Fruit fly (Drosophila melanogaster): Measurements from ENCODE around the gene CG42764.

Gene CG42764

dm6 chr3L:20471499-20472313, 5.9 kb upstream of the CG42764 start:
- TF ChIP-seq Sin3A (optimal IDR thresholded peaks at IDR 0.05) (no peak), h (optimal IDR thresholded peaks at IDR 0.05) (no peak), psq (optimal IDR thresholded peaks at IDR 0.05) (no peak), insv (optimal IDR thresholded peaks at IDR 0.05) (no peak), Myc (optimal IDR thresholded peaks at IDR 0.05) (no peak), ttk (optimal IDR thresholded peaks at IDR 0.05) (no peak)

- TF ChIP-seq Myc (optimal IDR thresholded peaks at IDR 0.05) = no peak
- no peak for TF ChIP-seq psq (optimal IDR thresholded peaks at IDR 0.05)
- TF ChIP-seq Sin3A (optimal IDR thresholded peaks at IDR 0.05) = no peak
- TF ChIP-seq h (optimal IDR thresholded peaks at IDR 0.05) = no peak
- TF ChIP-seq ttk (optimal IDR thresholded peaks at IDR 0.05) = no peak
- no peak for TF ChIP-seq insv (optimal IDR thresholded peaks at IDR 0.05)
These were observed 5.2 kb upstream of the CG42764 start for dm6 chr3L:20470991-20471498.

- TF ChIP-seq Myc (optimal IDR thresholded peaks at IDR 0.05) (no peak), h (optimal IDR thresholded peaks at IDR 0.05) (no peak), Sin3A (optimal IDR thresholded peaks at IDR 0.05) (no peak), psq (optimal IDR thresholded peaks at IDR 0.05) (no peak), ttk (optimal IDR thresholded peaks at IDR 0.05) (no peak), insv (optimal IDR thresholded peaks at IDR 0.05) (no peak)
These were observed 1.6 kb upstream of the CG42764 start for dm6 chr3L:20467433-20467832.

- TF ChIP-seq Myc (optimal IDR thresholded peaks at IDR 0.05) = no peak
- TF ChIP-seq Sin3A (optimal IDR thresholded peaks at IDR 0.05) = no peak
- TF ChIP-seq insv (optimal IDR thresholded peaks at IDR 0.05) = no peak
- TF ChIP-seq psq (optimal IDR thresholded peaks at IDR 0.05) = no peak
- TF ChIP-seq h (optimal IDR thresholded peaks at IDR 0.05) = no peak
- no peak for TF ChIP-seq ttk (optimal IDR thresholded peaks at IDR 0.05)
These were observed 758 bp upstream of the CG42764 start, which contains the start of gene Tdh for dm6 chr3L:20466599-20466998. Gene Tdh, plus strand, starts transcription at chr3L:20466944.

- TF ChIP-seq insv (optimal IDR thresholded peaks at IDR 0.05) (no peak), ttk (optimal IDR thresholded peaks at IDR 0.05) (no peak), h (optimal IDR thresholded peaks at IDR 0.05) (no peak), Myc (optimal IDR thresholded peaks at IDR 0.05) (no peak), psq (optimal IDR thresholded peaks at IDR 0.05) (no peak), Sin3A (optimal IDR thresholded peaks at IDR 0.05) (no peak)
These were observed 1.2 kb downstream of the CG42764 start, which contains the start of gene atk for dm6 chr3L:20464677-20465076. Gene atk, minus strand, starts transcription at chr3L:20464862.

dm6 chr3L:20462391-20462790, 3.5 kb downstream of the CG42764 start:
- no peak for TF ChIP-seq Sin3A (optimal IDR thresholded peaks at IDR 0.05)
- no peak for TF ChIP-seq ttk (optimal IDR thresholded peaks at IDR 0.05)
- TF ChIP-seq h (optimal IDR thresholded peaks at IDR 0.05) = no peak
- no peak for TF ChIP-seq insv (optimal IDR thresholded peaks at IDR 0.05)
- no peak for TF ChIP-seq psq (optimal IDR thresholded peaks at IDR 0.05)
- no peak for TF ChIP-seq Myc (optimal IDR thresholded peaks at IDR 0.05)

dm6 chr3L:20460383-20460782, 5.5 kb downstream of the CG42764 start, which contains the start of gene mag:
Gene mag, plus strand, starts transcription at chr3L:20460683.
- no peak for TF ChIP-seq Myc (optimal IDR thresholded peaks at IDR 0.05)
- no peak for TF ChIP-seq insv (optimal IDR thresholded peaks at IDR 0.05)

dm6 chr3L:20452813-20453682, 12.8 kb downstream of the CG42764 start, which contains the start of gene CG5199:
Gene CG5199, minus strand, starts transcription at chr3L:20452864.
- TF ChIP-seq h (optimal IDR thresholded peaks at IDR 0.05) = no peak
- no peak for TF ChIP-seq ttk (optimal IDR thresholded peaks at IDR 0.05)
- TF ChIP-seq Myc (optimal IDR thresholded peaks at IDR 0.05) = no peak
- TF ChIP-seq psq (optimal IDR thresholded peaks at IDR 0.05) = no peak

- TF ChIP-seq insv (optimal IDR thresholded peaks at IDR 0.05) = no peak
- no peak for TF ChIP-seq psq (optimal IDR thresholded peaks at IDR 0.05)
- TF ChIP-seq Sin3A (optimal IDR thresholded peaks at IDR 0.05) = no peak
- no peak for TF ChIP-seq Myc (optimal IDR thresholded peaks at IDR 0.05)
- no peak for TF ChIP-seq h (optimal IDR thresholded peaks at IDR 0.05)
- TF ChIP-seq ttk (optimal IDR thresholded peaks at IDR 0.05) = no peak
These were observed 17.1 kb downstream of the CG42764 start for dm6 chr3L:20448773-20449172.

dm6 chr3L:20447957-20448356, 17.9 kb downstream of the CG42764 start:
- no peak for TF ChIP-seq h (optimal IDR thresholded peaks at IDR 0.05)
- TF ChIP-seq Sin3A (optimal IDR thresholded peaks at IDR 0.05) = no peak
- no peak for TF ChIP-seq ttk (optimal IDR thresholded peaks at IDR 0.05)
- no peak for TF ChIP-seq insv (optimal IDR thresholded peaks at IDR 0.05)
- TF ChIP-seq Myc (optimal IDR thresholded peaks at IDR 0.05) = no peak
- TF ChIP-seq psq (optimal IDR thresholded peaks at IDR 0.05) = no peak

dm6 chr3L:20447337-20447736, 18.5 kb downstream of the CG42764 start:
- no peak for TF ChIP-seq Myc (optimal IDR thresholded peaks at IDR 0.05)
- TF ChIP-seq psq (optimal IDR thresholded peaks at IDR 0.05) = no peak
- no peak for TF ChIP-seq h (optimal IDR thresholded peaks at IDR 0.05)
- no peak for TF ChIP-seq Sin3A (optimal IDR thresholded peaks at IDR 0.05)
- TF ChIP-seq ttk (optimal IDR thresholded peaks at IDR 0.05) = no peak
- no peak for TF ChIP-seq insv (optimal IDR thresholded peaks at IDR 0.05)

- no peak for TF ChIP-seq Sin3A (optimal IDR thresholded peaks at IDR 0.05)
- TF ChIP-seq Myc (optimal IDR thresholded peaks at IDR 0.05) = no peak
- no peak for TF ChIP-seq insv (optimal IDR thresholded peaks at IDR 0.05)
- TF ChIP-seq psq (optimal IDR thresholded peaks at IDR 0.05) = no peak
- no peak for TF ChIP-seq h (optimal IDR thresholded peaks at IDR 0.05)
- no peak for TF ChIP-seq ttk (optimal IDR thresholded peaks at IDR 0.05)
These were observed 19.8 kb downstream of the CG42764 start for dm6 chr3L:20446030-20446429.

Measured in Kc167 (cell line).